Fruit fly (Drosophila melanogaster) whole organism, wandering third instar larva: ENCODE data around the gene Bacc.

Source experiments
- Hnf4 ChIP-seq: fragments of 200-800 bp; sonication (Bioruptor generic); optimal IDR thresholded peaks from 2 replicates; lab custom pipeline; 2016; ENCODE audit warnings: missing biosample characterization, mild to moderate bottlenecking, missing genetic modification characterization
- Hr78 ChIP-seq: fragments of >200 bp; optimal IDR thresholded peaks from 2 replicates; lab custom pipeline; 2017; ENCODE audit warnings: missing biosample characterization, missing genetic modification characterization
- Jra ChIP-seq: sonication (Bioruptor generic); optimal IDR thresholded peaks from 2 replicates; lab custom pipeline; 2016; ENCODE audit warnings: missing biosample characterization, missing genetic modification characterization
- Mio ChIP-seq: sonication (Bioruptor generic); optimal IDR thresholded peaks from 2 replicates; lab custom pipeline; 2016; ENCODE audit warnings: missing biosample characterization, missing genetic modification characterization
- Myc ChIP-seq: fragments of >200 bp; optimal IDR thresholded peaks from 2 replicates; lab custom pipeline; 2017
- OdsH ChIP-seq: fragments of 200-800 bp; sonication (Bioruptor generic); optimal IDR thresholded peaks from 2 replicates; lab custom pipeline; 2016; ENCODE audit warnings: missing biosample characterization, mild to moderate bottlenecking, missing genetic modification characterization
- dsf ChIP-seq: sonication (Bioruptor generic); optimal IDR thresholded peaks from 2 replicates; lab custom pipeline; 2016; ENCODE audit warnings: missing biosample characterization, missing genetic modification characterization, borderline replicate concordance
- ey ChIP-seq: fragments of 200-800 bp; sonication (Bioruptor generic); optimal IDR thresholded peaks from 2 replicates; lab custom pipeline; 2016; ENCODE audit warnings: missing biosample characterization, missing genetic modification characterization
- fru ChIP-seq: fragments of 200-800 bp; sonication (Bioruptor generic); optimal IDR thresholded peaks from 3 replicates; lab custom pipeline; 2016; ENCODE audit warnings: missing biosample characterization, mild to moderate bottlenecking, missing genetic modification characterization
- rgr ChIP-seq: fragments of 200-800 bp; sonication (Bioruptor generic); optimal IDR thresholded peaks from 3 replicates; lab custom pipeline; 2016; ENCODE audit warnings: missing biosample characterization, mild to moderate bottlenecking, missing genetic modification characterization

DNA sequence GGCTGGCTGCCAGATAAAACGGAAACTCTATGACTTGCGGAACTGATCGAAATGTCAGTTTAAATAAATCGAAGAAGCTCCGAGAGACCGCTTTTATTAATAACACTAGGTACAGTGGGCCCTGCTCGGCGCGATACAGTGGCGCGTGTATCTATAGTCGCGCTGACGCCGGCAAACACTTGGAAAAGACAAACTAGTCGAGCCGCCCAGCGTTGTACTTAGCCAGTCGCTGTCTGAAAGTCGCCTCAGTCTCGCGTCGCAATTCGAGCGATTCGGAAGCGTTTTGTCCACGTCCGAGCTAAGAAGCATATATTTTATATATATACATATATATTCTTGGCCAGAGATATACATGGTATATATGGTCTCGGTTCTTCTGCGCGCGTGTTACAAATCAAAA is 22.4 kb upstream of the Bacc start:
- TF ChIP-seq dsf (GFP tag; lab: Kevin White, UChicago) = no peak
- TF ChIP-seq fru (GFP tag; lab: Kevin White, UChicago) = no peak
- no peak for TF ChIP-seq Myc
- no peak for TF ChIP-seq Hr78
- no peak for TF ChIP-seq ey
- no peak for TF ChIP-seq Jra (GFP tag; lab: Kevin White, UChicago)
- no peak for TF ChIP-seq OdsH (GFP tag; lab: Kevin White, UChicago)
- TF ChIP-seq Mio = no peak
- no peak for TF ChIP-seq Hnf4
- TF ChIP-seq rgr (GFP tag; lab: Kevin White, UChicago) = no peak
